Worm (Caenorhabditis elegans) whole organism, L2 larva: ENCODE results near the gene cyb-1.

Experiments used
- nhr-23 ChIP-seq: fragments of 150-350 bp; optimal IDR thresholded peaks from 2 replicates; lab custom pipeline; 2014; ENCODE audit warnings: missing biosample characterization, missing genetic modification reagents, missing genetic modification characterization
- skn-1 ChIP-seq: sonication (generic microtip); optimal IDR thresholded peaks from 2 replicates; lab custom pipeline; 2017; ENCODE audit warnings: missing biosample characterization, missing genetic modification characterization

DNA sequence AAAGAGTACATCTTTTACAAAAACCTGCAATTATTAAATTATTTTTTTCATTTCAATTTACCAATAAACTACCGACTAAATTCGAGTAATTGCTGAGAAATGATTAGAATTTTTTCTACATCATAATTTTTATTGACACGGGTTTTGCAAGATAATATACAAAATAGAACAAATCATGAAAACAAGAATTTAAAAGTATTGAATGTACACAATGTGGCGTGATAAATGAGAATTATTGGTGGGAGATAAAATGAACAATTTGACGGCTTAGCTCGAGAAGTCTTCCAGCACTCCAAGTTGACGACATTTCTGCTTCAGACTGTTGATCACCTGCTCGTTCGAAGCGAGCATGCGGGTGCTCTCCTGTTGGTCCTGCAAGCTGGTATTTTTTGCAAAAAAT is 39.8 kb upstream of the cyb-1 start, which contains the start of gene R102.4:
- TF ChIP-seq skn-1 (tag; lab: Kevin White, UChicago): no peak
- TF ChIP-seq nhr-23: no peak
